Fruit fly (Drosophila melanogaster): ENCODE results near the gene Itpr.
A peak's percentile ranks its signal among the peaks of the same experiment; 100 is the strongest.

Gene Itpr

DNA sequence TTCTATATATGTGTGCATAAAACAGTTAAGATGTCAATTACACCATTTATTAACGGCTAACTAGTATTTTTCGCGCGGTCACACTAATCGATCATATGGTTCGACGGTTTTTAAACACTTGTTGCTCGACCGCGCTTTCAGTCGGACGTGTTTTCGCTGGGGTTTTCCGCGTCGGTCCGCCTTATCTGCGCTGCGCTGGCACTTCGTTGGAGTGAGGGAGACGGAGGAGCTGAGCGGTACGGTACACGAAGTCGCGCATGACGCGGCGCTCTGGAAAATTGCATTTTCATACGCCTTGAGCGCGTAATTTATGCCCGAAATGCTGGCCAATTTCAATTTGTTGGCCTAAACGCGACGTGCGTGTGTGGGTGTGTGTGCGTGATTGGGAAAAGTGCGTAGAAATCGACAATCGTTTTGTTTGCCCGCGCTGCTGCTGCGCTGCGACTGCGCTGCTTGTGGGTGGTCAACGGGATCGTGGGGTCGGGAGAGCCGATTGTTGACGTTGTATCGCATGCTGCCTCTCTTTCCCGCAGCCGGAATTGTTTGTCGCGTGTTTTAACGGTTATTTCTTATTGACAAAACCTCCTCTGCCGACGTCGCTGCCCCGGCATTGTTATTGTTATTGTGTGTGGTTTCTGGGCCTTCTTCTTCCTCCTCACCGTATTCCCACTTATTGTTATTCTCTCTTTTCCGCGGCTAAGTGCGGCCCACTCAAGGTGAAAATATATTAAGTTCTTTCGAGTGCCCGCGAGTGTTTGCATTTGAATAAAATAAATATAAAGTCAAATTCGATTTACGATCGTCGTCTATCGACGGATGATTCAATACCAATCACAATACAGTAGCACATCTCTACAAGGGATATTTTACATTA is at the start of gene Itpr (continued):
- no peak for TF ChIP-seq wek (GFP tag; optimal IDR thresholded peaks at IDR 0.05)
- no peak for TF ChIP-seq HLH54F (GFP tag; optimal IDR thresholded peaks at IDR 0.05)
- no peak for TF ChIP-seq Camta (GFP tag; optimal IDR thresholded peaks at IDR 0.05)
- TF ChIP-seq CG13287 (GFP tag; IDR thresholded peaks at IDR 0.05; ENCODE audit: partially characterized antibody): peak; percentile 49; the same call in 1 of the 2 replicates
- no peak for TF ChIP-seq hkb (optimal IDR thresholded peaks at IDR 0.05)
- TF ChIP-seq hkb (GFP tag; IDR thresholded peaks at IDR 0.05): peak; percentile 28
- no peak for TF ChIP-seq Hand (GFP tag; optimal IDR thresholded peaks at IDR 0.05)
- TF ChIP-seq CG10462 (GFP tag; optimal IDR thresholded peaks at IDR 0.05): peak; percentile 3
- TF ChIP-seq Spps (tag; optimal IDR thresholded peaks at IDR 0.05): no peak
- no peak for TF ChIP-seq CG18599 (GFP tag; optimal IDR thresholded peaks at IDR 0.05)
- TF ChIP-seq Mrtf (GFP tag; IDR thresholded peaks at IDR 0.05): no peak
- no peak for TF ChIP-seq Optix (GFP tag; IDR thresholded peaks at IDR 0.05)
- TF ChIP-seq bowl (GFP tag; IDR thresholded peaks at IDR 0.05): no peak
- no peak for TF ChIP-seq CG1529 (GFP tag; optimal IDR thresholded peaks at IDR 0.05)
- TF ChIP-seq CG6813 (GFP tag; optimal IDR thresholded peaks at IDR 0.05): no peak
- peak; percentile 55 for TF ChIP-seq kay (GFP tag; optimal IDR thresholded peaks at IDR 0.05)
- TF ChIP-seq CG14441 (GFP tag; IDR thresholded peaks at IDR 0.05): no peak
- TF ChIP-seq danr (GFP tag; IDR thresholded peaks at IDR 0.05): no peak
- no peak for TF ChIP-seq CG12391 (tag; optimal IDR thresholded peaks at IDR 0.05)
- TF ChIP-seq eyg (GFP tag; optimal IDR thresholded peaks at IDR 0.05): no peak
- no peak for TF ChIP-seq CG4707 (GFP tag; optimal IDR thresholded peaks at IDR 0.05)
- no peak for TF ChIP-seq CG15601 (tag; optimal IDR thresholded peaks at IDR 0.05)
- peak; percentile 2 for TF ChIP-seq scrt (GFP tag; optimal IDR thresholded peaks at IDR 0.05)
- TF ChIP-seq CG14860 (GFP tag; IDR thresholded peaks at IDR 0.05; ENCODE audit: partially characterized antibody): no peak
- no peak for TF ChIP-seq CG12104 (GFP tag; optimal IDR thresholded peaks at IDR 0.05)
- TF ChIP-seq unpg (GFP tag; optimal IDR thresholded peaks at IDR 0.05): no peak
- no peak for TF ChIP-seq NK7.1 (GFP tag; optimal IDR thresholded peaks at IDR 0.05)
- no peak for TF ChIP-seq CG4282 (GFP tag; optimal IDR thresholded peaks at IDR 0.05)
- no peak for TF ChIP-seq CG4820 (GFP tag; optimal IDR thresholded peaks at IDR 0.05)
- no peak for TF ChIP-seq dmrt99B (tag; optimal IDR thresholded peaks at IDR 0.05)
- no peak for TF ChIP-seq lmd (GFP tag; IDR thresholded peaks at IDR 0.05)
- TF ChIP-seq Dp (GFP tag; optimal IDR thresholded peaks at IDR 0.05): peak; percentile 37
- no peak for TF ChIP-seq Ets65A (GFP tag)
- no peak for TF ChIP-seq NC2α (GFP tag; optimal IDR thresholded peaks at IDR 0.05)
- TF ChIP-seq Dad (GFP tag; optimal IDR thresholded peaks at IDR 0.05): no peak
- TF ChIP-seq CG10979 (tag; optimal IDR thresholded peaks at IDR 0.05): no peak
- no peak for TF ChIP-seq Vsx1 (GFP tag; optimal IDR thresholded peaks at IDR 0.05)
- no peak for TF ChIP-seq oc (tag; optimal IDR thresholded peaks at IDR 0.05)
- TF ChIP-seq vfl (GFP tag; optimal IDR thresholded peaks at IDR 0.05): no peak
- peak; percentile 41; the same call in 1 of the 3 replicates for TF ChIP-seq sr (GFP tag; IDR thresholded peaks at IDR 0.05)
- no peak for TF ChIP-seq h (optimal IDR thresholded peaks at IDR 0.05)
- no peak for TF ChIP-seq CG5180 (GFP tag; optimal IDR thresholded peaks at IDR 0.05)
- TF ChIP-seq z (GFP tag; IDR thresholded peaks at IDR 0.05): no peak
- TF ChIP-seq pfk (GFP tag; optimal IDR thresholded peaks at IDR 0.05): no peak
- no peak for TF ChIP-seq dati (GFP tag; IDR thresholded peaks at IDR 0.05)
- 0 out of 3 replicates have a peak, but pooled peaks have one; percentile 3 for TF ChIP-seq zfh1 (GFP tag; IDR thresholded peaks at IDR 0.05)
- no peak for TF ChIP-seq CG16863 (GFP tag; optimal IDR thresholded peaks at IDR 0.05)
- TF ChIP-seq CG10543 (GFP tag; optimal IDR thresholded peaks at IDR 0.05): no peak
- no peak for TF ChIP-seq CG31388 (GFP tag; optimal IDR thresholded peaks at IDR 0.05)
- TF ChIP-seq NfI (GFP tag; optimal IDR thresholded peaks at IDR 0.05): no peak
